Worm (Caenorhabditis elegans) whole organism, young adult: ENCODE data around the gene gmap-2.

ENCODE experiments used
- B0261.1 ChIP-seq: sonication (generic microtip); optimal IDR thresholded peaks from 2 replicates; lab custom pipeline; 2016; ENCODE audit warnings: mild to moderate bottlenecking, missing genetic modification characterization, moderate library complexity, missing compliant biosample characterization
- C17E4.6 ChIP-seq: fragments of 200-800 bp; sonication (Bioruptor generic); IDR thresholded peaks from 2 replicates; pipeline ENCODE4 v1.3.6; 2022; ENCODE audit warnings: missing genetic modification reagents, missing genetic modification characterization, missing compliant biosample characterization
- D2030.7 ChIP-seq: fragments of 200-800 bp; sonication (Bioruptor generic); IDR thresholded peaks from 2 replicates; pipeline ENCODE4 v1.3.6; 2022; ENCODE audit warnings: missing genetic modification reagents, missing genetic modification characterization, missing compliant biosample characterization
- F37B4.10 ChIP-seq: fragments of 200-800 bp; sonication (Bioruptor generic); IDR thresholded peaks from 2 replicates; pipeline ENCODE4 v1.3.6; 2022; ENCODE audit warnings: missing genetic modification characterization, missing compliant biosample characterization
- ama-1 ChIP-seq, 3 experiments: fragments of 150-350 bp in 1 of 3; sonication (generic microtip) in 2 of 3; optimal IDR thresholded peaks; 2 replicates each; lab custom pipeline; 2014 to 2018; ENCODE audit warnings: missing biosample characterization in 2 of 3, missing genetic modification characterization in 2 of 3, missing genetic modification reagents in 2 of 3
- lsy-27 ChIP-seq: sonication (generic microtip); optimal IDR thresholded peaks from 2 replicates; lab custom pipeline; 2017; ENCODE audit warnings: missing genetic modification characterization, mild to moderate bottlenecking, missing compliant biosample characterization, antibody characterized with exemption, missing genotype, borderline replicate concordance; ENCODE audit not compliant: insufficient read depth
- nfya-1 ChIP-seq: sonication (generic microtip); optimal IDR thresholded peaks from 2 replicates; lab custom pipeline; 2017; ENCODE audit warnings: antibody characterized with exemption, missing compliant biosample characterization, missing genetic modification characterization, borderline replicate concordance; ENCODE audit not compliant: insufficient read depth
- nfyb-1 ChIP-seq: fragments of 200-800 bp; sonication (Bioruptor generic); IDR thresholded peaks from 2 replicates; pipeline ENCODE4 v1.3.6; 2022; ENCODE audit warnings: missing genetic modification reagents, missing genetic modification characterization, missing compliant biosample characterization
- nhr-27 ChIP-seq: fragments of 200-800 bp; sonication (Bioruptor generic); optimal IDR thresholded peaks from 2 replicates; lab custom pipeline; 2018; ENCODE audit warnings: mild to moderate bottlenecking, missing genetic modification characterization, moderate library complexity, missing compliant biosample characterization
- unc-130 ChIP-seq: sonication (generic microtip); optimal IDR thresholded peaks from 2 replicates; lab custom pipeline; 2016; ENCODE audit warnings: missing genetic modification reagents, missing genetic modification characterization, missing compliant biosample characterization
- unc-62 ChIP-seq: fragments of 150-350 bp; optimal IDR thresholded peaks from 2 replicates; lab custom pipeline; 2014; ENCODE audit warnings: missing biosample characterization, missing genetic modification reagents, missing genetic modification characterization

ce11 chrX:12977451-12977850 is 34.4 kb upstream of the gmap-2 start, which contains the start of gene F11C1.9:
- TF ChIP-seq unc-62 (GFP tag; lab: Kevin White, UChicago) (no peak), nhr-27 (tag; lab: Kevin White, UChicago) (no peak), unc-130 (GFP tag; lab: Kevin White, UChicago) (no peak), D2030.7 (GFP tag; lab: Robert Waterston, UW) (no peak), lsy-27 (tag; lab: Kevin White, UChicago) (no peak), nfya-1 (tag; lab: Kevin White, UChicago) (no peak), nfyb-1 (GFP tag; lab: Robert Waterston, UW) (no peak), ama-1 (optimal IDR thresholded peaks at IDR 0.05; lab: Kevin White, UChicago) (no peak), ama-1 (GFP tag; optimal IDR thresholded peaks at IDR 0.05; lab: Kevin White, UChicago) (no peak), B0261.1 (no peak), C17E4.6 (GFP tag; lab: Robert Waterston, UW) (no peak), F37B4.10 (GFP tag; lab: Robert Waterston, UW) (no peak)
